Worm (Caenorhabditis elegans): ENCODE data around the gene T19A5.3.
A peak's percentile ranks its signal among the peaks of the same experiment; 100 is the strongest.

Gene T19A5.3

DNA sequence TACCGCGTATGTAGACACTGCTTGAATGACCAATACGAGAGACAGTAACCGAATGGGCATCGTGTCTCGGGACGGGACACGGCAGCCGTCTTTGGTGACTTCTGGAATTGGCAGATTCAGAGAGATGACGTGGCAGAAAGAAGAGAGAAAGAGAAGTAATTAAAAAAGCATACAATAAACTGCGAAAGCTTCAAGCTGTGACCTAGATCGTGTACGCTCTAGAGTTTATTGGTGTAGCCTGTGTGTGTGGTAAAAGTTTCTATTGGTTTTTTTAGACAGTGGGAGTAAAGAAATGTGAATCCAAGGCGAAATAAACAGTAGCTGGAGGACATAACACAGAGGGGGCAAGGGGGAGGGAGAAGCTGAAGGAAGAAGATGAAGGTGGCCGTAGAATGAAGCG, at the start of gene T19A5.3:
TSS of gene T19A5.3 (minus strand) at position 101 of the 400 bp plus-strand sequence.
- no peak for TF ChIP-seq daf-12 (tag; optimal IDR thresholded peaks at IDR 0.05)
- TF ChIP-seq fkh-10 (GFP tag; optimal IDR thresholded peaks at IDR 0.05) = no peak
- no peak for TF ChIP-seq hmg-11 (tag; optimal IDR thresholded peaks at IDR 0.05)
- TF ChIP-seq sea-2 (GFP tag; optimal IDR thresholded peaks at IDR 0.05) = no peak

DNA sequence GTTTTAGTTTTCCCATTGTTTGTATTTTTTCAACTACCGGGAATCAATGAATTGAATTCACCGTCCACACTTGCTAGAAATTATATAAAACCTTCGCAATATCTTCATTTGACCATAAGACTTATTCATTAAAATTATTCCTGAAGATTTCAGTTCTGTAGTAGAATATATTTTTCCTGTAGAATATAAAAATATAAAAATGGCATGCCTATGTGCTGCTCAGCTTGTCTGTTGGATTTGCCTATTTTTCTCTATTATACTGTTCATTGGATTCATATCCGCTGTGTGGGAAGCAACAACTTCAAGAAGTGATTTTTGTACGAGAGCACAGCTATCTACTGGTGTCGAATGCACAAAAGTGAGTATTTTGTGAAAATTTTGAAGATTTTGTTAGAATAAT, 47.8 kb upstream of the T19A5.3 start, which contains the start of gene F59E11.6:
TSS of gene F59E11.6 (plus strand) at position 111 of the 400 bp plus-strand sequence.
- TF ChIP-seq ceh-82 (tag; optimal IDR thresholded peaks at IDR 0.05) (no peak), fkh-2 (tag; optimal IDR thresholded peaks at IDR 0.05) (no peak), nhr-28 (tag; optimal IDR thresholded peaks at IDR 0.05) (no peak), ztf-11 (tag; optimal IDR thresholded peaks at IDR 0.05) (no peak), lsy-12 (tag; optimal IDR thresholded peaks at IDR 0.05) (no peak), nhr-23 (tag; optimal IDR thresholded peaks at IDR 0.05) (no peak), elt-2 (tag; optimal IDR thresholded peaks at IDR 0.05) (no peak), skn-1 (tag; optimal IDR thresholded peaks at IDR 0.05) (no peak), daf-12 (tag; optimal IDR thresholded peaks at IDR 0.05) (no peak)

DNA sequence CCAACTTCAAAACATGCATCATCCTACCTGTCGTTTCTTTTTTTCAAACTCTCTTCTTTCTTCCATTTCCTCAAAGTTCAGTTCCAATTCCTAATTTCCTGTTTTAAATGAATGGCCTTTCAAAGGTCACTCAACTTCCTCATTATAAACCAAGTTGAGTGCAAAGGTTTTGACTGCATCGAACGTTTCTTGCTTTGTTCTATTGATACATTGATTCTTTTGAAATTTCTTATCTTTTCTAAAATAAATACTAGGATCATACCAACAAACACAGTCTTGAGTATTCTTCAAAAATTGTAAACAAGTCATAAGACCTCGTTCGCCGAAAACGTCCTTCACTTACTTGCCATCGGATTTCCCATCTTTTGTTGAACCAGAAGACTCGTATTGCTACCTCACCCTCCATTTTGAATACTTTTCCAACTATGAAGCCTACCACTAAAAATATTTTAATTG, 46.4 kb upstream of the T19A5.3 start, which contains the start of gene F59E11.7:
TSS of gene F59E11.7 (plus strand) at position 51 of the 456 bp plus-strand sequence.
- TF ChIP-seq nhr-25 (tag; optimal IDR thresholded peaks at IDR 0.05) = peak; percentile 40
- no peak for TF ChIP-seq jun-1 (tag; optimal IDR thresholded peaks at IDR 0.05)

DNA sequence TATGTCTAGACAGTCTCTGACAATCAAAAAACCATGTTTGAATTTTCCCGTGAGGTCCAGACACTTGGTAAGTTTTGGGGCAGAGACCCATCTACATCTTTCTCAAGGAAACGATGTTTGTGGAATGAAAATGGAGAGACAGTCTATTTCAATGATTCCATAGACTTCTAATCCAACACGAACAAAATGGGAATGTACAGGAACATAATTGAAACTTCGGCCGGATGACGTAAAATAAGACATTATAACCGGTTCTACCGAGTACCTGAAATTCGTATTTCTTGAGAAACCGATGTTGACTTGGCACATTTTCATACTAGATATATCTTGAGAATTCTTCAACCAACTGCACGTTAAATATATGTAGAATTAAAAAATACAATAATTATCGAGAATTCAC, 44.2 kb upstream of the T19A5.3 start, which contains the start of gene str-87:
TSS of gene str-87 (minus strand) at position 101 of the 400 bp plus-strand sequence.
- TF ChIP-seq nhr-25 (tag; optimal IDR thresholded peaks at IDR 0.05) (no peak), lin-39 (tag; optimal IDR thresholded peaks at IDR 0.05) (no peak), pha-4 (tag; optimal IDR thresholded peaks at IDR 0.05) (no peak), skn-1 (tag; optimal IDR thresholded peaks at IDR 0.05) (no peak), nhr-23 (tag; optimal IDR thresholded peaks at IDR 0.05) (no peak), nfya-1 (tag; optimal IDR thresholded peaks at IDR 0.05; ENCODE audit: insufficient read depth) (no peak), snpc-4 (tag; optimal IDR thresholded peaks at IDR 0.05) (no peak), aly-2 (tag; optimal IDR thresholded peaks at IDR 0.05) (no peak), daf-12 (tag; optimal IDR thresholded peaks at IDR 0.05) (no peak), nhr-12 (tag; optimal IDR thresholded peaks at IDR 0.05) (no peak), lsy-12 (tag; optimal IDR thresholded peaks at IDR 0.05) (no peak), pqm-1 (tag; optimal IDR thresholded peaks at IDR 0.05) (no peak), unc-62 (GFP tag; optimal IDR thresholded peaks at IDR 0.05) (no peak), ceh-9 (tag; optimal IDR thresholded peaks at IDR 0.05) (no peak), hmg-11 (tag; optimal IDR thresholded peaks at IDR 0.05) (no peak), sea-2 (GFP tag; optimal IDR thresholded peaks at IDR 0.05) (no peak), mdl-1 (tag; optimal IDR thresholded peaks at IDR 0.05) (no peak), ztf-11 (tag; optimal IDR thresholded peaks at IDR 0.05) (no peak), egl-27 (tag; optimal IDR thresholded peaks at IDR 0.05) (no peak), fkh-10 (GFP tag; optimal IDR thresholded peaks at IDR 0.05) (no peak)

DNA sequence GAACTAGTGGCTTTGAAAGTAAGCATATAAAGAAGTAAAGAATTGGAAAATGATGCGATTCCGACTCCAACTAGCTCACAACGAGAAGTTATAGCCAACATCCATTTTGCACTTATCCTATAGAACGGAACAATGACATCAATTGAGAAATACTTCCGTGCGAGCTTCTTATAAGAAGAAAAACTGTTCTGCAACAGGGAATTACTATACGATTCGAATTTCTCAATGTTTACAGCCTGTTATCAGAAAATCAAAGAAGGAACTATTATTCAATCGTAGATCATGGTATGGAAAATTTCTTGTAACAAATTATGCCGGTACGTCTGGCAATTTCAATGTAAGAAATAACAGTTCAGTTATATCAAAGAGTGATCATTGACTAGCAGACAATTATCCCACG, 41.9 kb upstream of the T19A5.3 start, which contains the start of gene str-85:
TSS of gene str-85 (minus strand) at position 101 of the 400 bp plus-strand sequence.
- no peak for TF ChIP-seq daf-12 (tag; optimal IDR thresholded peaks at IDR 0.05)
- no peak for TF ChIP-seq unc-39 (tag; optimal IDR thresholded peaks at IDR 0.05)
- TF ChIP-seq sea-2 (GFP tag; optimal IDR thresholded peaks at IDR 0.05) = no peak
- no peak for TF ChIP-seq nhr-76 (tag; optimal IDR thresholded peaks at IDR 0.05)
- TF ChIP-seq nhr-67 (tag; optimal IDR thresholded peaks at IDR 0.05) = no peak
- no peak for TF ChIP-seq hmg-11 (tag; optimal IDR thresholded peaks at IDR 0.05)
- TF ChIP-seq nhr-77 (tag; optimal IDR thresholded peaks at IDR 0.05) = no peak
- TF ChIP-seq nhr-23 (tag; optimal IDR thresholded peaks at IDR 0.05) = no peak

DNA sequence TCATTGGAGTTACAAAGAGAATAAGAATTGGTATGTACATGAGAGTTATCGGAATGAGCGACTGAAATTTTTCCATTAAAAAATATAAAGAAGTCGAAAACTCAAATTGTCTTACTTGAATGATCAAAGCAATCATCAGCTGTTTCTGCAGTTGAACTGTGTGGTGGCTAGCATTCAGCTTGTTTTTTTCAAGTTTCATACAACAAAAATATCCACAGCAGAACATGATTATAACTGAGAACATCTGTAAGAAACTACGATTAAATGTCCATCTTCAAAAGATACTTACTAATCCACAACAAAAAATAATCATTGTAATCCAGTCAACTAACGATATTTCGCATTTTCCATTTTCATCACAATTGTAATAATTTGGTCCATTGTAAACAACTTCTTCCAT, 40.9 kb upstream of the T19A5.3 start:
- TF ChIP-seq nfya-1 (tag; optimal IDR thresholded peaks at IDR 0.05; ENCODE audit: insufficient read depth) (no peak), nhr-77 (tag; optimal IDR thresholded peaks at IDR 0.05) (no peak), lin-39 (tag; optimal IDR thresholded peaks at IDR 0.05) (no peak)

DNA sequence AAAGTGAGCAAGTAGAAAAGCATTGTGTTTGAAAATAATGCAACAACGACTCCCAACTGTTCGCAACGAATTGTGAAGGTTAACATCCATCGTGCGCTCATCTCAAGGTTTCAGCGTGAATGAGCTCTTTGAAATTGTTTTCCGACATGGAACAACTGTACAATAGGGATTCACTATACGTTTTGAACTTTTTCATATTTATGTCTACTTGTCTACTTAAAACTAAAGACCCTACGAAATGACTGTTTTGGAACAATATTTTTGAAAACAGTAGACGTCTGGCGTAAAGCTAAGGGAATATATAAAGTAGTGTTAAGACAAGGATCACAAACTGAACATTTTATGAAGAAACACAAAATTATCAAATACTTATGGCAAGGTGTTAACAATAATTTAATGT, 39.7 kb upstream of the T19A5.3 start, which contains the start of gene str-86:
TSS of gene str-86 (minus strand) at position 101 of the 400 bp plus-strand sequence.
- no peak for TF ChIP-seq nfya-1 (tag; optimal IDR thresholded peaks at IDR 0.05; ENCODE audit: insufficient read depth)
- no peak for TF ChIP-seq ceh-28 (tag; optimal IDR thresholded peaks at IDR 0.05)
- TF ChIP-seq zag-1 (tag; optimal IDR thresholded peaks at IDR 0.05) = no peak
- TF ChIP-seq pha-4 (tag; optimal IDR thresholded peaks at IDR 0.05) = no peak
- no peak for TF ChIP-seq nhr-23 (tag; optimal IDR thresholded peaks at IDR 0.05)
- TF ChIP-seq fkh-10 (GFP tag; optimal IDR thresholded peaks at IDR 0.05) = no peak
- TF ChIP-seq nhr-12 (tag; optimal IDR thresholded peaks at IDR 0.05) = no peak
- no peak for TF ChIP-seq fkh-2 (tag; optimal IDR thresholded peaks at IDR 0.05)
- no peak for TF ChIP-seq eor-1 (tag; optimal IDR thresholded peaks at IDR 0.05)
- TF ChIP-seq ztf-11 (tag; optimal IDR thresholded peaks at IDR 0.05) = no peak
- no peak for TF ChIP-seq lin-39 (tag; optimal IDR thresholded peaks at IDR 0.05)
- no peak for TF ChIP-seq mml-1 (tag; optimal IDR thresholded peaks at IDR 0.05)
